Worm (Caenorhabditis elegans) whole organism, late embryonic: ENCODE results near the gene F36G9.15.
"Not testable (repeated sequence)": the region's sequence is repeated elsewhere in the genome, so short reads cannot be mapped to it uniquely, and the experiment has no call there.

Source experiments
- C38D4.7 ChIP-seq: fragments of 200-800 bp; sonication (Bioruptor generic); optimal IDR thresholded peaks from 2 replicates; lab custom pipeline; 2018; ENCODE audit warnings: mild to moderate bottlenecking, missing genetic modification characterization, moderate library complexity, missing compliant biosample characterization
- K02D7.2 ChIP-seq: sonication (generic microtip); optimal IDR thresholded peaks from 2 replicates; lab custom pipeline; 2017; ENCODE audit warnings: mild to moderate bottlenecking, missing genetic modification characterization, missing compliant biosample characterization
- K09A11.1 ChIP-seq: sonication (generic microtip); optimal IDR thresholded peaks from 2 replicates; lab custom pipeline; 2017; ENCODE audit warnings: antibody characterized with exemption, mild to moderate bottlenecking, missing genetic modification characterization, missing compliant biosample characterization; ENCODE audit not compliant: insufficient read depth
- T23F11.4 ChIP-seq: fragments of 200-800 bp; sonication (Bioruptor generic); optimal IDR thresholded peaks from 2 replicates; lab custom pipeline; 2018; ENCODE audit warnings: mild to moderate bottlenecking, missing genetic modification characterization, missing compliant biosample characterization
- Y22D7AL.16 ChIP-seq: sonication (generic microtip); optimal IDR thresholded peaks from 2 replicates; lab custom pipeline; 2016; ENCODE audit warnings: missing genetic modification characterization, missing compliant biosample characterization
- ahr-1 ChIP-seq: sonication (generic microtip); optimal IDR thresholded peaks from 2 replicates; lab custom pipeline; 2016; ENCODE audit warnings: missing genetic modification characterization, missing compliant biosample characterization
- ama-1 ChIP-seq: fragments of 150-350 bp; optimal IDR thresholded peaks from 2 replicates; lab custom pipeline; 2014
- ceh-19 ChIP-seq: fragments of 200-800 bp; sonication (Bioruptor generic); optimal IDR thresholded peaks from 2 replicates; lab custom pipeline; 2018; ENCODE audit warnings: mild to moderate bottlenecking, missing genetic modification characterization, missing compliant biosample characterization
- ceh-2 ChIP-seq: sonication (generic microtip); optimal IDR thresholded peaks from 2 replicates; lab custom pipeline; 2016; ENCODE audit warnings: missing genotype, missing genetic modification characterization, missing compliant biosample characterization
- ceh-22 ChIP-seq: sonication (generic microtip); optimal IDR thresholded peaks from 2 replicates; lab custom pipeline; 2017; ENCODE audit warnings: missing biosample characterization, missing genetic modification characterization
- ceh-45 ChIP-seq: fragments of 200-800 bp; sonication (Bioruptor generic); IDR thresholded peaks from 2 replicates; pipeline ENCODE4 v1.3.6; 2022; ENCODE audit warnings: missing genetic modification reagents, missing genetic modification characterization, missing compliant biosample characterization
- dmd-4 ChIP-seq: sonication (generic microtip); optimal IDR thresholded peaks from 2 replicates; lab custom pipeline; 2016; ENCODE audit warnings: borderline replicate concordance, missing genetic modification characterization, missing compliant biosample characterization
- elt-4 ChIP-seq: sonication (generic microtip); optimal IDR thresholded peaks from 2 replicates; lab custom pipeline; 2016; ENCODE audit warnings: missing genetic modification characterization, missing compliant biosample characterization
- eyg-1 ChIP-seq: sonication (generic microtip); optimal IDR thresholded peaks from 2 replicates; lab custom pipeline; 2016; ENCODE audit warnings: missing genotype, missing genetic modification characterization, missing compliant biosample characterization
- fax-1 ChIP-seq: sonication (generic microtip); optimal IDR thresholded peaks from 2 replicates; lab custom pipeline; 2016; ENCODE audit warnings: missing genotype, missing genetic modification characterization, missing compliant biosample characterization
- fkh-10 ChIP-seq: fragments of 150-350 bp; optimal IDR thresholded peaks from 2 replicates; lab custom pipeline; 2014; ENCODE audit warnings: missing biosample characterization, missing genetic modification reagents, missing genetic modification characterization
- gmeb-2 ChIP-seq: sonication (generic microtip); optimal IDR thresholded peaks from 2 replicates; lab custom pipeline; 2016; ENCODE audit warnings: missing genetic modification characterization, inconsistent platforms, missing compliant biosample characterization
- hlh-30 ChIP-seq: sonication (generic microtip); optimal IDR thresholded peaks from 2 replicates; lab custom pipeline; 2017; ENCODE audit warnings: antibody characterized with exemption, missing genetic modification characterization, missing compliant biosample characterization; ENCODE audit not compliant: insufficient read depth
- lim-6 ChIP-seq: sonication (generic microtip); optimal IDR thresholded peaks from 2 replicates; lab custom pipeline; 2016; ENCODE audit warnings: missing genetic modification characterization, missing compliant biosample characterization
- lin-11 ChIP-seq: fragments of 200-800 bp; sonication (Bioruptor generic); optimal IDR thresholded peaks from 2 replicates; lab custom pipeline; 2018; ENCODE audit warnings: mild to moderate bottlenecking, missing genetic modification characterization, missing compliant biosample characterization
- mec-3 ChIP-seq: sonication (generic microtip); optimal IDR thresholded peaks from 2 replicates; lab custom pipeline; 2016; ENCODE audit warnings: borderline replicate concordance, missing genetic modification characterization, missing compliant biosample characterization
- nhr-232 ChIP-seq: sonication (generic microtip); optimal IDR thresholded peaks from 2 replicates; lab custom pipeline; 2016; ENCODE audit warnings: missing genetic modification characterization, missing compliant biosample characterization
- pax-1 ChIP-seq: fragments of 150-350 bp; optimal IDR thresholded peaks from 2 replicates; lab custom pipeline; 2014; ENCODE audit warnings: missing biosample characterization, missing genetic modification characterization
- pha-4 ChIP-seq: fragments of 150-350 bp; optimal IDR thresholded peaks from 2 replicates; lab custom pipeline; 2018; ENCODE audit warnings: missing biosample characterization, missing genetic modification reagents, missing genetic modification characterization
- pqm-1 ChIP-seq: sonication (generic microtip); optimal IDR thresholded peaks from 2 replicates; lab custom pipeline; 2016; ENCODE audit warnings: missing genetic modification characterization, missing compliant biosample characterization
- pros-1 ChIP-seq: fragments of 150-350 bp; optimal IDR thresholded peaks from 2 replicates; lab custom pipeline; 2014; ENCODE audit warnings: missing biosample characterization, missing genetic modification reagents, missing genetic modification characterization
- sox-4 ChIP-seq: sonication (generic microtip); optimal IDR thresholded peaks from 2 replicates; lab custom pipeline; 2017; ENCODE audit warnings: mild to moderate bottlenecking, missing genetic modification characterization, inconsistent platforms, missing compliant biosample characterization
- syd-9 ChIP-seq: sonication (generic microtip); optimal IDR thresholded peaks from 2 replicates; lab custom pipeline; 2016; ENCODE audit warnings: mild to moderate bottlenecking, missing genetic modification characterization, moderate library complexity, missing compliant biosample characterization
- tbx-7 ChIP-seq: sonication (generic microtip); optimal IDR thresholded peaks from 2 replicates; lab custom pipeline; 2016; ENCODE audit warnings: missing genotype, missing genetic modification characterization, missing compliant biosample characterization
- unc-3 ChIP-seq, 2 experiments: fragments of 200-800 bp in 1 of 2; sonication (Bioruptor generic) in 1 of 2; sonication (generic microtip) in 1 of 2; conservative IDR thresholded peaks in 1 of 2; optimal IDR thresholded peaks in 1 of 2; 2 replicates each; pipeline versions ENCODE4 v1.3.6 to Lab custom; 2016 to 2022; ENCODE audit warnings: missing compliant biosample characterization in 2 of 2, missing genetic modification characterization in 2 of 2, missing genetic modification reagents in 1 of 2
- unc-42 ChIP-seq: sonication (generic microtip); optimal IDR thresholded peaks from 2 replicates; lab custom pipeline; 2016; ENCODE audit warnings: missing genotype, missing genetic modification characterization, missing compliant biosample characterization
- unc-86 ChIP-seq: sonication (generic microtip); optimal IDR thresholded peaks from 2 replicates; lab custom pipeline; 2016; ENCODE audit warnings: missing genetic modification characterization, missing compliant biosample characterization
- zip-5 ChIP-seq: sonication (generic microtip); optimal IDR thresholded peaks from 2 replicates; lab custom pipeline; 2016; ENCODE audit warnings: missing genetic modification characterization, missing compliant biosample characterization

The F36G9.15 gene

ce11 chrV:15991850-15992249 is 3.9 kb upstream of the F36G9.15 start, which contains the start of gene C06C6.7:
Gene C06C6.7 (plus strand): TSS chrV:15992150.
- not testable (repeated sequence) for TF ChIP-seq zip-5 (tag; lab: Kevin White, UChicago); K09A11.1 (tag; lab: Kevin White, UChicago); dmd-4

ce11 chrV:15982733-15983344 is 5.1 kb downstream of the F36G9.15 start, which contains the start of the genes fbxa-99 and F36G9.13:
Gene fbxa-99 (minus strand): TSS chrV:15982854.
Gene F36G9.13 (plus strand): TSS chrV:15983294.
- TF ChIP-seq ahr-1 (no peak), C38D4.7 (GFP tag; lab: Kevin White, UChicago) (no peak), mec-3 (no peak), fkh-10 (GFP tag; lab: Kevin White, UChicago) (no peak), ama-1 (lab: Kevin White, UChicago) (no peak), unc-42 (tag; lab: Kevin White, UChicago) (no peak), unc-86 (tag; lab: Kevin White, UChicago) (no peak), dmd-4 (no peak), ceh-19 (GFP tag; lab: Kevin White, UChicago) (no peak), pax-1 (tag; lab: Kevin White, UChicago) (no peak)
- TF ChIP-seq, all 69 proteins: peak for 0

- TF ChIP-seq mec-3 (no peak), fax-1 (tag; lab: Kevin White, UChicago) (no peak), lin-11 (tag; lab: Kevin White, UChicago) (no peak), zip-5 (tag; lab: Kevin White, UChicago) (no peak), fkh-10 (GFP tag; lab: Kevin White, UChicago) (no peak), pha-4 (tag; lab: Kevin White, UChicago) (no peak), eyg-1 (tag; lab: Kevin White, UChicago) (no peak), ceh-22 (tag; lab: Kevin White, UChicago) (no peak), T23F11.4 (no peak), syd-9 (no peak), unc-3 (GFP tag; conservative IDR thresholded peaks at IDR 0.05; lab: Robert Waterston, UW) (no peak), unc-3 (tag; optimal IDR thresholded peaks at IDR 0.05; lab: Kevin White, UChicago) (no peak), Y22D7AL.16 (tag; lab: Kevin White, UChicago) (no peak), elt-4 (tag; lab: Kevin White, UChicago) (no peak), gmeb-2 (no peak), pqm-1 (no peak), tbx-7 (tag; lab: Kevin White, UChicago) (no peak), unc-86 (tag; lab: Kevin White, UChicago) (no peak)
Measured at ce11 chrV:15978232-15978764, 9.7 kb downstream of the F36G9.15 start, which contains the start of gene oac-20. Gene oac-20 (plus strand): TSS chrV:15978714.

- TF ChIP-seq hlh-30 (tag; lab: Kevin White, UChicago) (no peak), lim-6 (tag; lab: Kevin White, UChicago) (no peak), syd-9 (no peak), C38D4.7 (GFP tag; lab: Kevin White, UChicago) (no peak), pax-1 (tag; lab: Kevin White, UChicago) (no peak), ceh-2 (tag; lab: Kevin White, UChicago) (no peak), nhr-232 (tag; lab: Kevin White, UChicago) (no peak), pros-1 (tag; lab: Kevin White, UChicago) (no peak), sox-4 (no peak), ceh-22 (tag; lab: Kevin White, UChicago) (no peak), K02D7.2 (tag; lab: Kevin White, UChicago) (no peak), ahr-1 (no peak), zip-5 (tag; lab: Kevin White, UChicago) (no peak), tbx-7 (tag; lab: Kevin White, UChicago) (no peak), Y22D7AL.16 (tag; lab: Kevin White, UChicago) (no peak), ceh-45 (GFP tag; lab: Robert Waterston, UW) (no peak)
Measured at ce11 chrV:15975845-15976244, 12.1 kb downstream of the F36G9.15 start, which contains the start of gene clec-232. Gene clec-232 (plus strand): TSS chrV:15976145.
